Worm (Caenorhabditis elegans) whole organism, midembryonic: Measurements from ENCODE around the gene F31B9.3.

ENCODE experiments used
- T22C8.4 ChIP-seq: fragments of 200-800 bp; sonication (Bioruptor generic); IDR thresholded peaks from 2 replicates; pipeline ENCODE4 v1.3.6; 2022; ENCODE audit warnings: missing genetic modification characterization, missing compliant biosample characterization
- cog-1 ChIP-seq: sonication (generic microtip); optimal IDR thresholded peaks from 2 replicates; lab custom pipeline; 2016; ENCODE audit warnings: missing genetic modification characterization, missing compliant biosample characterization
- flt-1 ChIP-seq: fragments of 200-800 bp; sonication (Bioruptor generic); IDR thresholded peaks from 2 replicates; pipeline ENCODE4 v1.3.6; 2022; ENCODE audit warnings: missing genetic modification characterization, missing compliant biosample characterization
- klf-2 ChIP-seq: fragments of 200-800 bp; sonication (Bioruptor generic); conservative IDR thresholded peaks from 2 replicates; pipeline ENCODE4 v1.3.6; 2022; ENCODE audit warnings: missing genetic modification reagents, missing genetic modification characterization, missing compliant biosample characterization
- med-1 ChIP-seq: sonication (generic microtip); optimal IDR thresholded peaks from 2 replicates; lab custom pipeline; 2017; ENCODE audit warnings: missing genetic modification characterization, mild to moderate bottlenecking, missing compliant biosample characterization, antibody characterized with exemption, missing genetic modification reagents; ENCODE audit not compliant: insufficient read depth
- ref-1 ChIP-seq: fragments of 200-800 bp; sonication (Bioruptor generic); conservative IDR thresholded peaks from 2 replicates; pipeline ENCODE4 v1.3.6; 2022; ENCODE audit warnings: missing genetic modification reagents, missing genetic modification characterization, missing compliant biosample characterization
- tab-1 ChIP-seq: fragments of 200-800 bp; sonication (Bioruptor generic); IDR thresholded peaks from 2 replicates; pipeline ENCODE4 v1.3.6; 2022; ENCODE audit warnings: missing genetic modification characterization, missing compliant biosample characterization
- ztf-23 ChIP-seq: fragments of 200-800 bp; sonication (Bioruptor generic); IDR thresholded peaks from 2 replicates; pipeline ENCODE4 v1.3.6; 2022; ENCODE audit warnings: missing genetic modification reagents, missing genetic modification characterization, missing compliant biosample characterization
- ztf-29 ChIP-seq: fragments of 200-800 bp; sonication (Bioruptor generic); IDR thresholded peaks from 2 replicates; pipeline ENCODE4 v1.3.6; 2022; ENCODE audit warnings: missing genetic modification reagents, missing genetic modification characterization, missing compliant biosample characterization

The F31B9.3 gene

ce11 chrX:15939759-15940334 lies 16.3 kb downstream of the F31B9.3 start:
- no peak for TF ChIP-seq ztf-29 (GFP tag; lab: Robert Waterston, UW)
- TF ChIP-seq cog-1 = no peak
- TF ChIP-seq klf-2 (GFP tag; lab: Robert Waterston, UW) = no peak
- no peak for TF ChIP-seq med-1
- no peak for TF ChIP-seq ztf-23 (GFP tag; lab: Robert Waterston, UW)
- TF ChIP-seq T22C8.4 (GFP tag; lab: Robert Waterston, UW) = no peak
- no peak for TF ChIP-seq ref-1 (GFP tag; lab: Robert Waterston, UW)
- TF ChIP-seq flt-1 (GFP tag; lab: Robert Waterston, UW) = no peak
- no peak for TF ChIP-seq tab-1

- TF ChIP-seq ztf-29 (GFP tag; lab: Robert Waterston, UW) = no peak
Observed at ce11 chrX:15943709-15944108, 20.2 kb downstream of the F31B9.3 start, which contains the start of gene mec-5. Gene mec-5 (plus strand): TSS chrX:15944009.

- TF ChIP-seq cog-1 = no peak
- TF ChIP-seq tab-1 = no peak
- no peak for TF ChIP-seq flt-1 (GFP tag; lab: Robert Waterston, UW)
- no peak for TF ChIP-seq ref-1 (GFP tag; lab: Robert Waterston, UW)
- TF ChIP-seq klf-2 (GFP tag; lab: Robert Waterston, UW) = no peak
- TF ChIP-seq T22C8.4 (GFP tag; lab: Robert Waterston, UW) = no peak
- TF ChIP-seq ztf-29 (GFP tag; lab: Robert Waterston, UW) = no peak
- TF ChIP-seq ztf-23 (GFP tag; lab: Robert Waterston, UW) = no peak
- TF ChIP-seq med-1 = no peak
Observed at ce11 chrX:15944198-15944597, 20.7 kb downstream of the F31B9.3 start.

- TF ChIP-seq flt-1 (GFP tag; lab: Robert Waterston, UW) (no peak), med-1 (no peak), T22C8.4 (GFP tag; lab: Robert Waterston, UW) (no peak), tab-1 (no peak), ztf-23 (GFP tag; lab: Robert Waterston, UW) (no peak), klf-2 (GFP tag; lab: Robert Waterston, UW) (no peak), ref-1 (GFP tag; lab: Robert Waterston, UW) (no peak), cog-1 (no peak), ztf-29 (GFP tag; lab: Robert Waterston, UW) (no peak)
Observed at ce11 chrX:15945806-15946205, 22.3 kb downstream of the F31B9.3 start.

- TF ChIP-seq tab-1 (no peak), T22C8.4 (GFP tag; lab: Robert Waterston, UW) (no peak), klf-2 (GFP tag; lab: Robert Waterston, UW) (no peak), ztf-29 (GFP tag; lab: Robert Waterston, UW) (no peak), cog-1 (no peak), flt-1 (GFP tag; lab: Robert Waterston, UW) (no peak), ref-1 (GFP tag; lab: Robert Waterston, UW) (no peak), med-1 (no peak), ztf-23 (GFP tag; lab: Robert Waterston, UW) (no peak)
Observed at ce11 chrX:15951194-15951593, 27.7 kb downstream of the F31B9.3 start, which contains the start of gene col-186. Gene col-186 (plus strand): TSS chrX:15951494.

- TF ChIP-seq ztf-29 (GFP tag; lab: Robert Waterston, UW) (no peak), flt-1 (GFP tag; lab: Robert Waterston, UW) (no peak), tab-1 (no peak), cog-1 (no peak), ztf-23 (GFP tag; lab: Robert Waterston, UW) (no peak), klf-2 (GFP tag; lab: Robert Waterston, UW) (no peak), med-1 (no peak), ref-1 (GFP tag; lab: Robert Waterston, UW) (no peak), T22C8.4 (GFP tag; lab: Robert Waterston, UW) (no peak)
Observed at ce11 chrX:15953086-15953485, 29.5 kb downstream of the F31B9.3 start.

- TF ChIP-seq ztf-29 (GFP tag; lab: Robert Waterston, UW) = no peak
Observed at ce11 chrX:15953611-15954010, 30.1 kb downstream of the F31B9.3 start.

ce11 chrX:15958767-15959166 lies 35.2 kb downstream of the F31B9.3 start, which contains the start of gene C09G1.5:
Gene C09G1.5 (plus strand): TSS chrX:15959067.
- TF ChIP-seq cog-1 (no peak), tab-1 (no peak), ref-1 (GFP tag; lab: Robert Waterston, UW) (no peak), ztf-23 (GFP tag; lab: Robert Waterston, UW) (no peak), klf-2 (GFP tag; lab: Robert Waterston, UW) (no peak), flt-1 (GFP tag; lab: Robert Waterston, UW) (no peak), T22C8.4 (GFP tag; lab: Robert Waterston, UW) (no peak), ztf-29 (GFP tag; lab: Robert Waterston, UW) (no peak), med-1 (no peak)
